Worm (Caenorhabditis elegans): ENCODE results near the gene acs-6.

The acs-6 gene

DNA sequence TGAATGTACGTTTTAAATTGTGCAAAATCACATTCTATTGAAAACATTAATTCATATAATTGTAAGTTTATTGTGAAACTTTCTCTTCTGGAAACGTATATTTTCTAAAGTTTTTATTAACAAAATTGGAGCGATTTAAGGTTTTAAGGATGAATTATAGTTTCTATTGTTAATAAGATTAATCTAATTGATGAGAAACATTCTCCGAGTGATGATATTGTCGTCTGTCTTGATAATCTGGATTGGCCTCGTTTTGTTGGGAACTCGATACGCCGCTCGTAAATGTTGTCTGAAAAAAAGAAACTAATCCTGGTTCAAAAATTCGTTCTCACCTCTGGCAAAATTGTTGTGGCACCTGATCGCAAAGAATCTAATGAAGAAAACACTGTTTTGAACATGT lies 44.5 kb downstream of the acs-6 start:
- TF ChIP-seq nhr-129 (tag; optimal IDR thresholded peaks at IDR 0.05) (no peak), ceh-16 (tag; optimal IDR thresholded peaks at IDR 0.05) (no peak), elt-3 (tag; optimal IDR thresholded peaks at IDR 0.05) (no peak), unc-55 (GFP tag; optimal IDR thresholded peaks at IDR 0.05) (no peak), fos-1 (tag; optimal IDR thresholded peaks at IDR 0.05) (no peak), egl-27 (tag; optimal IDR thresholded peaks at IDR 0.05) (no peak), ama-1 (optimal IDR thresholded peaks at IDR 0.05) (no peak), nhr-23 (tag; optimal IDR thresholded peaks at IDR 0.05) (no peak), sma-3 (GFP tag; optimal IDR thresholded peaks at IDR 0.05) (no peak), nhr-10 (tag; optimal IDR thresholded peaks at IDR 0.05) (no peak), ZK546.5 (tag; optimal IDR thresholded peaks at IDR 0.05) (no peak), nhr-11 (tag; optimal IDR thresholded peaks at IDR 0.05) (no peak), lin-13 (GFP tag; optimal IDR thresholded peaks at IDR 0.05) (no peak), nhr-12 (tag; optimal IDR thresholded peaks at IDR 0.05) (no peak), zag-1 (tag; optimal IDR thresholded peaks at IDR 0.05) (no peak)

DNA sequence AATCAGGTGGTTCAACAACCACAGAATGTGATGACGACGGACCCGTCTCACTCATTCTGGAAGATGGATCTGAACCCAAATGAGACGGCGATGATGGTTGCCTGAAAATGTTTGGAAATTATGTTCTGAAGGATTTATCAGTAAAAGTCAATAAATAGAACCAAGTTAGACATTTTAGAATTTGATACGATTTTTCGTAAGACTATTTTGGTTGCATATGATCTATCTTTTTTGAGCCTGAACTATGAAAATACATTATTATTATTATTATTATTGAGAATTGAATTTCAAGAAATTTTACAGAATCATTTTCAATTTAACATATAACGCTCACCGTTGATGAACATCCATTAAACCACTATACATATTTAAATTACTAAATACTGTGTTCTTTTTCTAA lies 48.1 kb downstream of the acs-6 start, which contains the start of gene F10E7.9:
TSS of gene F10E7.9 (minus strand) at position 101 of the 400 bp plus-strand sequence.
- TF ChIP-seq dmd-4 (tag; optimal IDR thresholded peaks at IDR 0.05) (no peak), snpc-4 (tag; optimal IDR thresholded peaks at IDR 0.05) (no peak), ztf-4 (tag; optimal IDR thresholded peaks at IDR 0.05) (no peak), nhr-77 (tag; optimal IDR thresholded peaks at IDR 0.05) (no peak), nhr-23 (tag; optimal IDR thresholded peaks at IDR 0.05) (no peak), nhr-10 (tag; optimal IDR thresholded peaks at IDR 0.05) (no peak), elt-3 (tag; optimal IDR thresholded peaks at IDR 0.05) (no peak), blmp-1 (tag; optimal IDR thresholded peaks at IDR 0.05; ENCODE audit: insufficient read depth) (no peak), nhr-6 (tag; optimal IDR thresholded peaks at IDR 0.05) (no peak), mdl-1 (tag; optimal IDR thresholded peaks at IDR 0.05) (no peak), fos-1 (tag; optimal IDR thresholded peaks at IDR 0.05) (no peak), alr-1 (tag; optimal IDR thresholded peaks at IDR 0.05) (no peak), zag-1 (tag; optimal IDR thresholded peaks at IDR 0.05) (no peak), nhr-21 (tag; optimal IDR thresholded peaks at IDR 0.05) (no peak), mbf-1 (tag; optimal IDR thresholded peaks at IDR 0.05) (no peak), nhr-237 (tag; optimal IDR thresholded peaks at IDR 0.05) (no peak), lin-11 (tag; optimal IDR thresholded peaks at IDR 0.05) (no peak)

DNA sequence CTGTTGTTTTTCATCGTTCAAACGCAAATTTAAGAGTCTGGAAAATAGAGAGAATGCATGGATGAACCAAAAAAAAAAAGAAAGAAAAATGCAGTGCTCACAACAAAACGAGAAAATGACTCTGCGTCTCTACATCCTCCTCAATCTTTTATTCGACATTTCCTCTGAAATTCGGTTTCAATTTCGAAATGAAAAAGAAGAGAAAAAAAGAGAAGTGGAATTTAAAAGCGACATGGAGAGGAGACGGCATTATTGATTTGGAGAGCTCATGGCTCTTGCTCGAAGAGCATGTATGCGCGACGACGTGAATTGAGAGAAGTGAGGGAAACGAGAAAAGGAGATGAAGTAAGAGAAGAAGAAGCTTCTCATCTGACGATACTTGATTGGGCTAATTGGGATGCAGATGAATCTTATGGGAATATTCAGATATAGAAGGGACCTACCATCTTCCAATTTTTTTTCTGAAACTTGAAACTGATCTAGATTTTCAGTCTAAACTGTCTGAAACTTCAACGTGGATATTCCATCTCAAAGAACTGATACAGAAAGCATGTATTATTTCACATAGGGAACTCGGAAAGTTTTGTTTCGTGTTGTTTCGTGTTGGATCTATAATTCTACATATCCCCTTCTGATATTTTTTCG lies 49.3 kb downstream of the acs-6 start:
- TF ChIP-seq nhr-77 (tag; optimal IDR thresholded peaks at IDR 0.05) (no peak), lsy-2 (tag; optimal IDR thresholded peaks at IDR 0.05) (peak in 1 of 2 experiments; percentile 35), nhr-10 (tag; optimal IDR thresholded peaks at IDR 0.05) (no peak), nhr-129 (tag; optimal IDR thresholded peaks at IDR 0.05) (peak; percentile 28), mdl-1 (tag; optimal IDR thresholded peaks at IDR 0.05) (no peak), C34F6.9 (tag; optimal IDR thresholded peaks at IDR 0.05) (peak; percentile 58), elt-3 (tag; optimal IDR thresholded peaks at IDR 0.05) (no peak), unc-62 (GFP tag; optimal IDR thresholded peaks at IDR 0.05) (no peak), unc-55 (GFP tag; optimal IDR thresholded peaks at IDR 0.05) (peak; percentile 45), zag-1 (tag; optimal IDR thresholded peaks at IDR 0.05) (peak; percentile 21), nhr-25 (tag; optimal IDR thresholded peaks at IDR 0.05) (no peak), sem-4 (tag; optimal IDR thresholded peaks at IDR 0.05) (peak; percentile 16)

DNA sequence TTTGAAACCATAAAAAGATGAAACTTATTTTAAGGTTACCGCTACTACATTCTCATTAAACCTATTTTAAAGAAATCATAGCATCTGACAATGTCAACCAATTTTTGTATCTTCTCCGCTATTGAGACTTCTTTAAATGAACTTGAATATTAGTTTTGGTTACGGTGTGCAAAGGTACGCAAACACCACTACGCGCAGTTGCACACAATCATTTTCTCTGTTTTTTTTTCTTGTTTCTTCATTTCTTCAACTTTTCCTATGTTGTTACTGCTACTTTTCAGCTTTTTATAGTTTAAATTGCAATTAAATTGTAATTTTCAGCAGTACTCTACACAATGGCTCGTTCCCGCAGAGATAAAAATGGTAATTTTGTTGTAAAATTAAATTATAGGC lies 49.8 kb downstream of the acs-6 start, which contains the start of gene F10E7.5:
TSS of gene F10E7.5 (plus strand) at position 322 of the 393 bp plus-strand sequence.
- TF ChIP-seq aly-2 (tag; optimal IDR thresholded peaks at IDR 0.05) (no peak), elt-1 (tag; optimal IDR thresholded peaks at IDR 0.05) (no peak), mbf-1 (tag; optimal IDR thresholded peaks at IDR 0.05) (no peak), gmeb-1 (tag; optimal IDR thresholded peaks at IDR 0.05) (no peak), nhr-12 (tag; optimal IDR thresholded peaks at IDR 0.05) (no peak), F13H6.1 (tag; optimal IDR thresholded peaks at IDR 0.05) (no peak), alr-1 (tag; optimal IDR thresholded peaks at IDR 0.05) (no peak), ceh-16 (tag; optimal IDR thresholded peaks at IDR 0.05) (no peak), unc-55 (GFP tag; optimal IDR thresholded peaks at IDR 0.05) (no peak), nhr-10 (tag; optimal IDR thresholded peaks at IDR 0.05) (no peak), peb-1 (tag; optimal IDR thresholded peaks at IDR 0.05) (no peak), sma-3 (GFP tag; optimal IDR thresholded peaks at IDR 0.05) (no peak), elt-3 (tag; optimal IDR thresholded peaks at IDR 0.05) (no peak), ztf-11 (tag; optimal IDR thresholded peaks at IDR 0.05) (no peak), ZK546.5 (tag; optimal IDR thresholded peaks at IDR 0.05) (no peak), lin-39 (tag; optimal IDR thresholded peaks at IDR 0.05) (no peak), egl-27 (tag; optimal IDR thresholded peaks at IDR 0.05) (no peak), lsy-2 (tag; optimal IDR thresholded peaks at IDR 0.05) (peak; percentile 94 to 99), nhr-6 (tag; optimal IDR thresholded peaks at IDR 0.05) (peak; percentile 24), sma-9 (GFP tag; optimal IDR thresholded peaks at IDR 0.05) (peak; percentile 26), sma-9 (tag; optimal IDR thresholded peaks at IDR 0.05) (no peak), nhr-23 (tag; optimal IDR thresholded peaks at IDR 0.05) (no peak), crh-2 (tag; optimal IDR thresholded peaks at IDR 0.05) (peak; percentile 62), nhr-129 (tag; optimal IDR thresholded peaks at IDR 0.05) (peak; percentile 60), snpc-4 (tag; optimal IDR thresholded peaks at IDR 0.05) (peak; percentile 36), sem-4 (tag; optimal IDR thresholded peaks at IDR 0.05) (peak; percentile 30), mdl-1 (tag; optimal IDR thresholded peaks at IDR 0.05) (no peak), nhr-21 (tag; optimal IDR thresholded peaks at IDR 0.05) (no peak), lin-11 (tag; optimal IDR thresholded peaks at IDR 0.05) (no peak), C34F6.9 (tag; optimal IDR thresholded peaks at IDR 0.05) (peak; percentile 66)
